Fruit fly (Drosophila melanogaster): ENCODE results near the gene RpL7-like.

The RpL7-like gene

dm6 chr2L:12045941-12046855, 9.9 kb upstream of the RpL7-like start, which contains the start of gene CG6770 (continued):
- TF ChIP-seq Taf1 (GFP tag; IDR thresholded peaks at IDR 0.05) (peak; percentile 70), caup (GFP tag; optimal IDR thresholded peaks at IDR 0.05; ENCODE audit: severe bottlenecking) (peak; percentile 91), gem (tag; optimal IDR thresholded peaks at IDR 0.05) (peak; percentile 87), CG8281 (tag; optimal IDR thresholded peaks at IDR 0.05) (peak; percentile 14), CG9817 (tag; optimal IDR thresholded peaks at IDR 0.05) (peak; percentile 73), CG15011 (GFP tag; optimal IDR thresholded peaks at IDR 0.05) (peak; percentile 65), Elba2 (GFP tag; optimal IDR thresholded peaks at IDR 0.05) (no peak), CG2120 (GFP tag; optimal IDR thresholded peaks at IDR 0.05) (peak; percentile 84), Hr78 (GFP tag; optimal IDR thresholded peaks at IDR 0.05) (peak in 1 of 2 experiments; percentile 33), Atf-2 (GFP tag; optimal IDR thresholded peaks at IDR 0.05) (no peak), dpn (GFP tag; optimal IDR thresholded peaks at IDR 0.05) (peak; percentile 71), CG15073 (GFP tag; optimal IDR thresholded peaks at IDR 0.05) (peak; percentile 11), al (GFP tag; IDR thresholded peaks at IDR 0.05) (peak; percentile 77), H15 (GFP tag; IDR thresholded peaks at IDR 0.05) (peak; percentile 66; the same call in 1 of the 3 replicates), fd96Cb (tag; optimal IDR thresholded peaks at IDR 0.05) (peak; percentile 51), Dll (GFP tag; IDR thresholded peaks at IDR 0.05; ENCODE audit: partially characterized antibody) (no peak), CG10462 (GFP tag; optimal IDR thresholded peaks at IDR 0.05) (peak; percentile 14), CG10366 (GFP tag; IDR thresholded peaks at IDR 0.05) (peak; percentile 87), onecut (GFP tag; IDR thresholded peaks at IDR 0.05) (peak; percentile 70), run (tag; optimal IDR thresholded peaks at IDR 0.05) (peak; percentile 72), trh (GFP tag; optimal IDR thresholded peaks at IDR 0.05) (peak; percentile 43), rib (GFP tag; IDR thresholded peaks at IDR 0.05) (peak; percentile 78; the same call in 1 of the 2 replicates), Ets97D (GFP tag; optimal IDR thresholded peaks at IDR 0.05) (peak; percentile 9), CG17385 (GFP tag; optimal IDR thresholded peaks at IDR 0.05) (peak; percentile 77), Deaf1 (tag; optimal IDR thresholded peaks at IDR 0.05) (peak; percentile 63), CG3847 (GFP tag; IDR thresholded peaks at IDR 0.05) (peak; percentile 85), dm (GFP tag; optimal IDR thresholded peaks at IDR 0.05) (no peak), Fer3 (tag; optimal IDR thresholded peaks at IDR 0.05) (peak; percentile 89), CG43689 (GFP tag; IDR thresholded peaks at IDR 0.05) (no peak; the same call in 1 of the 2 replicates), Bteb2 (GFP tag; optimal IDR thresholded peaks at IDR 0.05) (peak; percentile 55), lbe (GFP tag; optimal IDR thresholded peaks at IDR 0.05) (peak; percentile 90), cad (GFP tag; optimal IDR thresholded peaks at IDR 0.05) (no peak), ewg (GFP tag; optimal IDR thresholded peaks at IDR 0.05) (peak; percentile 62), CG14441 (GFP tag; IDR thresholded peaks at IDR 0.05) (peak; percentile 80), Hr3 (GFP tag; optimal IDR thresholded peaks at IDR 0.05) (peak; percentile 39), slp2 (GFP tag; optimal IDR thresholded peaks at IDR 0.05) (peak; percentile 38), sd (tag; optimal IDR thresholded peaks at IDR 0.05) (peak; percentile 73), CG1233 (GFP tag; optimal IDR thresholded peaks at IDR 0.05) (peak; percentile 43), jing (GFP tag; optimal IDR thresholded peaks at IDR 0.05) (no peak), CG14050 (GFP tag; IDR thresholded peaks at IDR 0.05) (peak; percentile 82), Oli (tag; optimal IDR thresholded peaks at IDR 0.05) (peak; percentile 77), D (optimal IDR thresholded peaks at IDR 0.05) (no peak), D (GFP tag; optimal IDR thresholded peaks at IDR 0.05) (no peak), HLH54F (GFP tag; optimal IDR thresholded peaks at IDR 0.05) (peak; percentile 39), CG32532 (GFP tag; IDR thresholded peaks at IDR 0.05) (peak; percentile 92), NC2α (GFP tag; optimal IDR thresholded peaks at IDR 0.05) (no peak), CG17359 (tag; optimal IDR thresholded peaks at IDR 0.05) (peak; percentile 79), E2f2 (GFP tag; IDR thresholded peaks at IDR 0.05) (peak; percentile 74; the same call in 1 of the 2 replicates), wek (GFP tag; optimal IDR thresholded peaks at IDR 0.05) (no peak)

Data from whole organism, embryonic.